Worm (Caenorhabditis elegans): Measurements from ENCODE around the gene ttbk-3.

DNA sequence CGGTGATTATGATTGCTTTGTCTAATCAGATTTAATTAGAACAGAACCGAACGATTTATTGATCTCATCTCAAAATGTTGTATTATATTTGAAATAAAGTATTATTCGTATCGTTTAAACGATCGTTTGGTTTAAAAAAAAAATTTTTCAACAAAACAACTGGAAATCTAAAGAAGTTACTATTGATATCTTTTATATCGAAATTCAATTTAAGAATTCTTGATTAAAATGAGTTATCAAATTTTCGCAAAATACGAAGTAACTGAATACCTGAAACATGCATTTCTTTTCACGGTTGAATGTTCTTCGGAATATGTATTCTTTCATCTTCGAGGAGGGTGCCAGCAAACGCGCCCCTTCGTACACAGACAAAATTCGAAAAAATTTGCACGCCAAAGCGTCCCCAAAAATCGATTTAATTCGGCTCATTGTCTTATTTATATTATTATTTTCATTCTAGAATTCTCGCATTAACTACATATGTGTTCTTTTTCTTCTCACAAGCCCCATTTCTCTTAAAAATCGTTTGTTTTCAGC lies 31.7 kb downstream of the ttbk-3 start, which contains the start of gene npp-1:
- TF ChIP-seq hmg-4 (GFP tag; optimal IDR thresholded peaks at IDR 0.05) (no peak), ceh-13 (GFP tag; optimal IDR thresholded peaks at IDR 0.05) (no peak), flt-1 (GFP tag; IDR thresholded peaks at IDR 0.05) (no peak), tbx-37 (GFP tag; conservative IDR thresholded peaks at IDR 0.05) (no peak), ama-1 (optimal IDR thresholded peaks at IDR 0.05) (no peak), ceh-36 (tag; optimal IDR thresholded peaks at IDR 0.05) (no peak), tra-4 (tag; optimal IDR thresholded peaks at IDR 0.05) (no peak), tbx-11 (GFP tag; IDR thresholded peaks at IDR 0.05) (no peak), pes-1 (GFP tag; IDR thresholded peaks at IDR 0.05) (no peak), aly-1 (tag; optimal IDR thresholded peaks at IDR 0.05) (no peak), scrt-1 (GFP tag; IDR thresholded peaks at IDR 0.05) (no peak), F13C5.2 (tag; optimal IDR thresholded peaks at IDR 0.05) (no peak)

All from whole organism, early embryonic.